Worm (Caenorhabditis elegans): ENCODE results near the gene F58H1.5.

Gene F58H1.5

DNA sequence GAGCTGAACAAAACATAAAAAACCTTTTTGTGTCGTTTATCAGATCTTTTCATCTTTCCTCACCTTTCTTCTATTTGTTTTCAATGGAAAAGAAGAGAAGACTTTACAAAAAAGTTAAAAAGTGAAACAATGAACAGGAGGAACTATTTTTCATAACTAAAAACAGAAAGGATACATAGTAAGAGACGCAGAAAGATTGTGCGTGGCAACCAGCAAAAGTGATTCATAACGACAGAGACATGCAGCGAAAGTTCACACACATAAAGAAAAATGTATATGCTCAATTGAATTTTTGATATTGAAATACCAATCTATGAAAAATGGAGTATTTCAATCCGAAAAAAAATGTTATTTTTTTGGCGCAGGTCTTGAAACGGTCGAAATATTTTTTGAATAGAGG lies 31.7 kb downstream of the F58H1.5 start:
- TF ChIP-seq blmp-1 (tag; optimal IDR thresholded peaks at IDR 0.05) (peak; percentile 47), hlh-1 (tag; optimal IDR thresholded peaks at IDR 0.05) (no peak)

DNA sequence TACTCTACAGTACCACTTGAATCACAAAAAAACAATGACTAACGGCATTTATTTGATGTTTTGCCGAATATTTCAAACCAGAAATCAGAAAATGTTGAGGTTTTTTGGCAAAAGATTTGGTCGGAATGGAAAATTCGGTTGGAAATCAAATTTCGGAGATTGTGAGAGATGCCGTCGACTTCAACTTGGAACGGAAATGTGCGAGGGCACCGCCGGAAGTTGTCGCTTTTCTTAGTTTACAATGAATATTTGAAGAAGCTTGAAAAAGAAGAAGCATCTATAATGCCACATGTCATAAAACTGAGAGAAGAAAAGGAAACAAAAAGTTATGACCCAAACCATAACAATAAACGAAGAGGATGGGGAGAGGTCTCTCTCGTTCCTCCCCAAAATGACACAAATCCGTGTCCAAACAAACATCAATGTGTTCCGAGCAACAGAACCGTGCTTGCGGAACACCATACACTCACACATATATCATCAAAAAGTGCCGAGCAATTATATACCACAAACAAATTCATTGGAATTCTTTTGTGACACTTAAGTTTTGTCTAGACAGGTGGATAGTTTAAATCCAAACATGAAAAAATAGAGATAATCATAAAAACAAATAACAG lies 32.4 kb downstream of the F58H1.5 start:
- TF ChIP-seq tbx-8 (GFP tag; optimal IDR thresholded peaks at IDR 0.05) (no peak), unc-120 (tag; optimal IDR thresholded peaks at IDR 0.05; ENCODE audit: poor library complexity, severe bottlenecking) (no peak), ces-1 (GFP tag; optimal IDR thresholded peaks at IDR 0.05) (peak; percentile 45), sptf-1 (tag; optimal IDR thresholded peaks at IDR 0.05) (no peak), cnd-1 (tag; optimal IDR thresholded peaks at IDR 0.05) (no peak), elt-1 (tag; optimal IDR thresholded peaks at IDR 0.05; ENCODE audit: borderline replicate concordance, insufficient read depth) (no peak), hlh-1 (tag; optimal IDR thresholded peaks at IDR 0.05) (no peak)

DNA sequence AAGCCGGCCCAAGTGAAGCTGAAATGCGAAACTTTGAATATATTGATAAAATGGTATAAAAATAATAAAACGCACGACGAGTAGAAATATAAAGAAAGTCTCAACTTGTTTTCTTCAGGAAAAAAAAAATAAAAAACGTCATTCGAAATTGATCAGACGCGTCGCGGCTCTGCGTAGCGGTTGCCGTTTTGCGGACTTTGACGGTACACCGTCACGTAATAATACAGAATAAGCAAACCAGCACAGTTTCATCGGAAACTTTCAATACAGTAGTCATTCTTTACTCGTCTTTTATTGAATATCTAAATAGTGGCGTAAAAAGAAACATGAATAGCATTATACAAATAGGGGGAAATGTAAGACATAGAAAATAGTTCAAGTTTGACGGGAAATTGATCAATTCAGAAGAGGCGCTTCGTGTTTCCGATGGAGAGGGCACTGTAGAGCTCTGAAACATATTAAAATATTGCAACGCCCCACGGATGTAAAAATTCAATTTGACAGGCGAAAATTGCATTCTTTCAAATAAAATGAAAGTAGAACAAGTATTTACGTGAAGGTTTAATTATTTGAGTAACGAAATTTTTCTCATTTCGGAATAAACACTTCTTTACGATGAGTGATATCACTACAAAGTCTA lies 35.6 kb downstream of the F58H1.5 start, which contains the start of the genes cyl-1 and C52E4.7:
Gene cyl-1, minus strand, starts transcription at position 18 of the 640 bp plus-strand sequence.
Gene C52E4.7, plus strand, starts transcription at position 590 of the 640 bp plus-strand sequence.
- TF ChIP-seq sptf-1 (tag; optimal IDR thresholded peaks at IDR 0.05), result no peak
- TF ChIP-seq nhr-2 (tag; optimal IDR thresholded peaks at IDR 0.05), result no peak
- TF ChIP-seq unc-39 (tag; optimal IDR thresholded peaks at IDR 0.05), result no peak
- no peak for TF ChIP-seq nhr-28 (tag; optimal IDR thresholded peaks at IDR 0.05)
- TF ChIP-seq lsy-2 (tag; optimal IDR thresholded peaks at IDR 0.05), result peak; percentile 9
- no peak for TF ChIP-seq cnd-1 (tag; optimal IDR thresholded peaks at IDR 0.05)
- TF ChIP-seq lin-13 (tag; optimal IDR thresholded peaks at IDR 0.05), result peak; percentile 49
- TF ChIP-seq unc-120 (tag; optimal IDR thresholded peaks at IDR 0.05; ENCODE audit: poor library complexity, severe bottlenecking), result no peak
- no peak for TF ChIP-seq nhr-12 (tag; optimal IDR thresholded peaks at IDR 0.05)
- TF ChIP-seq flh-1 (GFP tag; optimal IDR thresholded peaks at IDR 0.05), result no peak
- no peak for TF ChIP-seq bed-3 (GFP tag; optimal IDR thresholded peaks at IDR 0.05)
- no peak for TF ChIP-seq mls-2 (tag; optimal IDR thresholded peaks at IDR 0.05)
- peak; percentile 43 for TF ChIP-seq nhr-237 (tag; optimal IDR thresholded peaks at IDR 0.05)
- TF ChIP-seq lin-32 (GFP tag; optimal IDR thresholded peaks at IDR 0.05), result no peak
- TF ChIP-seq M03D4.4 (tag; optimal IDR thresholded peaks at IDR 0.05), result no peak
- no peak for TF ChIP-seq unc-62 (GFP tag; optimal IDR thresholded peaks at IDR 0.05)
- TF ChIP-seq pha-4 (tag; optimal IDR thresholded peaks at IDR 0.05), result peak; percentile 51
- TF ChIP-seq hlh-1 (tag; optimal IDR thresholded peaks at IDR 0.05), result no peak
- TF ChIP-seq nhr-76 (tag; optimal IDR thresholded peaks at IDR 0.05), result no peak
- peak; percentile 42 for TF ChIP-seq ces-1 (GFP tag; optimal IDR thresholded peaks at IDR 0.05)
- peak; percentile 29 for TF ChIP-seq ceh-39 (tag; optimal IDR thresholded peaks at IDR 0.05)
- no peak for TF ChIP-seq ceh-43 (GFP tag; optimal IDR thresholded peaks at IDR 0.05)
- no peak for TF ChIP-seq blmp-1 (tag; optimal IDR thresholded peaks at IDR 0.05)
- TF ChIP-seq mep-1 (tag; optimal IDR thresholded peaks at IDR 0.05), result peak; percentile 83

DNA sequence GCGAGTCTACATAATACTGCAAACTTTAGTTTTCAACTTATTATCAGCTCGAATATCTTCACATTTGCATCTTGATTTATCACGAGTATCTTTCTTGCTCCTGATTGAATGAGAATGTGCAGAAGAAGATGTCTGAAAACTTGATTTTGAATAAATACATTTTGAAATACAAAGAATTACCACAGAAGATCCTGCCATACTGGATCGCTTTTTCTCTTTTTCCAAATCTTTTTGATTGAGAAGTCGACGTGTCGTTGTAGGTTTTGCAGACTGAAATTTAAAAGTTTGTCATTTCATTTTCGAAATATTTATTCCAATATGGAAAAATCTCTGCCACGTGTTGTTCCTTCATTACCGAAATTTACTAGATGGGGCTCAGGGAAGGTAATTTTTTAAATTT lies 37.7 kb downstream of the F58H1.5 start, which contains the start of gene C52E4.12:
Gene C52E4.12, plus strand, starts transcription at position 301 of the 400 bp plus-strand sequence.
- TF ChIP-seq bed-3 (GFP tag; optimal IDR thresholded peaks at IDR 0.05), result no peak
- no peak for TF ChIP-seq flh-1 (GFP tag; optimal IDR thresholded peaks at IDR 0.05)
- no peak for TF ChIP-seq ham-2 (GFP tag; optimal IDR thresholded peaks at IDR 0.05)
- TF ChIP-seq tbx-8 (GFP tag; optimal IDR thresholded peaks at IDR 0.05), result no peak
- no peak for TF ChIP-seq mep-1 (tag; optimal IDR thresholded peaks at IDR 0.05)
- no peak for TF ChIP-seq nhr-12 (tag; optimal IDR thresholded peaks at IDR 0.05)
- TF ChIP-seq unc-120 (tag; optimal IDR thresholded peaks at IDR 0.05; ENCODE audit: poor library complexity, severe bottlenecking), result no peak
- no peak for TF ChIP-seq elt-1 (tag; optimal IDR thresholded peaks at IDR 0.05; ENCODE audit: borderline replicate concordance, insufficient read depth)
- TF ChIP-seq zip-8 (tag; optimal IDR thresholded peaks at IDR 0.05), result no peak

DNA sequence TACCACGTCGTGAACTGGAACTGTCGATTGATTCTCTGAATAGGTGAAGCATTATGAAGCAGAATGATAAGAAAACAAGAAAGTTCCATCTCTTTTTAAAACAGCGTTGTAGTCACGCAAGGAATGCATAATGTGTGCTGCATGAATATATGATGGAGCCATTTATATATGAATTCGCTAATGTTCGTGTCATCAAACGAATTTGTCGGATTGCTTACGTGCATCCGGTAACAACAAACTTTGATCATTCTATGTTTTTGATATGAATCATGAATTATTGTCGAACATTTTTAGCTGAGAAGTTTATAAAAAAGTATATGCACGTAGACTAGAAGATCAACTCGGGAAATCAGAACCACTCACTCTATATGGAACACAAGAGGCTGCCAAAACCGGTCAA lies 39.2 kb downstream of the F58H1.5 start:
- TF ChIP-seq mep-1 (tag; optimal IDR thresholded peaks at IDR 0.05), result no peak
- no peak for TF ChIP-seq blmp-1 (tag; optimal IDR thresholded peaks at IDR 0.05)
- TF ChIP-seq drap-1 (GFP tag; optimal IDR thresholded peaks at IDR 0.05), result no peak
- TF ChIP-seq ceh-83 (GFP tag; optimal IDR thresholded peaks at IDR 0.05), result no peak
- no peak for TF ChIP-seq M03D4.4 (tag; optimal IDR thresholded peaks at IDR 0.05)
- TF ChIP-seq elt-1 (tag; optimal IDR thresholded peaks at IDR 0.05; ENCODE audit: borderline replicate concordance, insufficient read depth), result no peak
- TF ChIP-seq unc-62 (GFP tag; optimal IDR thresholded peaks at IDR 0.05), result no peak

All from whole organism, mixed stage, embryonic.